Fruit fly (Drosophila melanogaster) whole organism, embryonic: ENCODE results near the gene CG1233.
A peak's percentile ranks its signal among the peaks of the same experiment; 100 is the strongest.

ENCODE experiments used
- Abd-B ChIP-seq: fragments of 200-800 bp; sonication (Bioruptor generic); optimal IDR thresholded peaks from 2 replicates; lab custom pipeline; 2018; ENCODE audit warnings: missing biosample characterization, mild to moderate bottlenecking, missing genetic modification characterization, moderate library complexity
- Antp ChIP-seq: fragments of 200-800 bp; sonication (Bioruptor generic); optimal IDR thresholded peaks from 3 replicates; lab custom pipeline; 2016; ENCODE audit warnings: missing biosample characterization, missing genetic modification characterization
- CG1024 ChIP-seq: fragments of 200-800 bp; sonication (Bioruptor generic); IDR thresholded peaks from 2 replicates; pipeline ENCODE4 v1.3.6; 2022; ENCODE audit warnings: missing biosample characterization, missing genetic modification characterization
- CG10431 ChIP-seq: fragments of 200-800 bp; sonication (Bioruptor generic); optimal IDR thresholded peaks from 3 replicates; lab custom pipeline; 2018; ENCODE audit warnings: missing biosample characterization, mild to moderate bottlenecking, missing genetic modification characterization
- CG11695 ChIP-seq: fragments of 200-800 bp; sonication (Bioruptor generic); IDR thresholded peaks from 3 replicates; pipeline ENCODE4 v1.3.6; 2022; ENCODE audit warnings: missing biosample characterization, missing genetic modification characterization
- CG11723 ChIP-seq: fragments of 200-800 bp; sonication (Bioruptor generic); optimal IDR thresholded peaks from 2 replicates; lab custom pipeline; 2017; ENCODE audit warnings: missing biosample characterization, mild to moderate bottlenecking, missing genetic modification characterization
- CG12219 ChIP-seq: fragments of 200-800 bp; sonication (Bioruptor generic); optimal IDR thresholded peaks from 3 replicates; lab custom pipeline; 2018; ENCODE audit warnings: missing biosample characterization, mild to moderate bottlenecking, missing genetic modification characterization
- CG1233 ChIP-seq: fragments of 200-800 bp; sonication (Bioruptor generic); optimal IDR thresholded peaks from 4 replicates; lab custom pipeline; 2018; ENCODE audit warnings: missing biosample characterization, mild to moderate bottlenecking, missing genetic modification characterization
- CG13894 ChIP-seq: fragments of 200-800 bp; sonication (Bioruptor generic); optimal IDR thresholded peaks from 3 replicates; lab custom pipeline; 2018; ENCODE audit warnings: missing biosample characterization, mild to moderate bottlenecking, missing genetic modification characterization, moderate library complexity
- CG1647 ChIP-seq: fragments of 200-800 bp; sonication (Bioruptor generic); optimal IDR thresholded peaks from 3 replicates; lab custom pipeline; 2016; ENCODE audit warnings: missing biosample characterization, missing genetic modification characterization
- CG16813 ChIP-seq: fragments of 200-800 bp; sonication (Bioruptor generic); IDR thresholded peaks from 3 replicates; pipeline ENCODE4 v1.3.6; 2022; ENCODE audit warnings: missing biosample characterization, missing genetic modification characterization; ENCODE audit not compliant: partially characterized antibody
- CG1832 ChIP-seq: fragments of 200-800 bp; sonication (Bioruptor generic); optimal IDR thresholded peaks from 2 replicates; lab custom pipeline; 2017; ENCODE audit warnings: missing biosample characterization, mild to moderate bottlenecking, missing genetic modification characterization, inconsistent platforms
- CG2875 ChIP-seq: fragments of 200-800 bp; sonication (Bioruptor generic); optimal IDR thresholded peaks from 2 replicates; lab custom pipeline; 2017; ENCODE audit warnings: missing biosample characterization, mild to moderate bottlenecking, missing genetic modification characterization, missing genetic modification reagents
- CG3847 ChIP-seq: fragments of 200-800 bp; sonication (Bioruptor generic); IDR thresholded peaks from 2 replicates; pipeline ENCODE4 v1.3.6; 2022; ENCODE audit warnings: missing biosample characterization, missing genetic modification characterization
- CG42726 ChIP-seq: fragments of 200-800 bp; sonication (Bioruptor generic); IDR thresholded peaks from 2 replicates; pipeline ENCODE4 v1.3.6; 2022; ENCODE audit warnings: missing biosample characterization, missing genetic modification characterization; ENCODE audit not compliant: partially characterized antibody
- CG43689 ChIP-seq: fragments of 200-800 bp; sonication (Bioruptor generic); IDR thresholded peaks from 2 replicates; pipeline ENCODE4 v1.3.6; 2022; ENCODE audit warnings: missing biosample characterization, missing genetic modification characterization
- CG6683 ChIP-seq: fragments of 200-800 bp; sonication (Bioruptor generic); optimal IDR thresholded peaks from 2 replicates; lab custom pipeline; 2017; ENCODE audit warnings: missing biosample characterization, mild to moderate bottlenecking, missing genetic modification characterization, missing genetic modification reagents
- CG7271 ChIP-seq: fragments of 200-800 bp; sonication (Bioruptor generic); optimal IDR thresholded peaks from 2 replicates; lab custom pipeline; 2018; ENCODE audit warnings: missing biosample characterization, mild to moderate bottlenecking, missing genetic modification characterization, moderate library complexity
- CG8089 ChIP-seq: fragments of 200-800 bp; sonication (Bioruptor generic); optimal IDR thresholded peaks from 3 replicates; lab custom pipeline; 2016; ENCODE audit warnings: missing biosample characterization, missing genetic modification characterization
- CG8359 ChIP-seq: fragments of 200-800 bp; sonication (Bioruptor generic); optimal IDR thresholded peaks from 2 replicates; lab custom pipeline; 2017; ENCODE audit warnings: missing biosample characterization, mild to moderate bottlenecking, missing genetic modification characterization, borderline replicate concordance
- CG9932 ChIP-seq: fragments of 200-800 bp; sonication (Bioruptor generic); IDR thresholded peaks from 2 replicates; pipeline ENCODE4 v1.3.6; 2022; ENCODE audit warnings: missing biosample characterization, missing genetic modification characterization
- Dad ChIP-seq: fragments of 200-800 bp; sonication (Bioruptor generic); optimal IDR thresholded peaks from 3 replicates; lab custom pipeline; 2016; ENCODE audit warnings: missing biosample characterization, missing genetic modification characterization
- Fer1 ChIP-seq: fragments of 200-800 bp; sonication (Bioruptor generic); optimal IDR thresholded peaks from 2 replicates; lab custom pipeline; 2017; ENCODE audit warnings: missing biosample characterization, mild to moderate bottlenecking, missing genetic modification characterization
- GATAe ChIP-seq: fragments of 200-800 bp; sonication (Bioruptor generic); conservative IDR thresholded peaks from 2 replicates; pipeline ENCODE4 v1.3.6; 2022; ENCODE audit warnings: missing biosample characterization, missing genetic modification characterization
- HmgD ChIP-seq: fragments of 200-800 bp; sonication (Bioruptor generic); optimal IDR thresholded peaks from 3 replicates; lab custom pipeline; 2016; ENCODE audit warnings: missing biosample characterization, missing genetic modification characterization
- Hr39 ChIP-seq: fragments of >200 bp; optimal IDR thresholded peaks from 2 replicates; lab custom pipeline; 2017
- Hr78 ChIP-seq, 2 experiments: fragments of 200-800 bp in 1 of 2; fragments of >200 bp in 1 of 2; sonication (Bioruptor generic) in 1 of 2; optimal IDR thresholded peaks; 2 replicates each; lab custom pipeline; 2017 to 2019; ENCODE audit warnings: missing biosample characterization in 2 of 2, missing genetic modification characterization in 2 of 2, mild to moderate bottlenecking in 1 of 2, moderate library complexity in 1 of 2
- Lpt ChIP-seq: fragments of >200 bp; optimal IDR thresholded peaks from 2 replicates; lab custom pipeline; 2018; ENCODE audit warnings: missing biosample characterization, missing genetic modification characterization
- Mad ChIP-seq: fragments of 200-800 bp; sonication (Bioruptor generic); optimal IDR thresholded peaks from 2 replicates; lab custom pipeline; 2016; ENCODE audit warnings: missing biosample characterization, missing genetic modification characterization
- NC2α ChIP-seq: fragments of 200-800 bp; sonication (Bioruptor generic); optimal IDR thresholded peaks from 2 replicates; lab custom pipeline; 2016; ENCODE audit warnings: missing biosample characterization, missing genetic modification characterization
- Rx ChIP-seq: fragments of 200-800 bp; sonication (Bioruptor generic); IDR thresholded peaks from 2 replicates; pipeline ENCODE4 v1.3.6; 2022; ENCODE audit warnings: missing biosample characterization, missing genetic modification characterization
- Side ChIP-seq: fragments of 200-800 bp; sonication (Bioruptor generic); optimal IDR thresholded peaks from 2 replicates; lab custom pipeline; 2016; ENCODE audit warnings: missing biosample characterization, missing genetic modification characterization
- al ChIP-seq: fragments of 200-800 bp; sonication (Bioruptor generic); IDR thresholded peaks from 2 replicates; pipeline ENCODE4 v1.3.6; 2022; ENCODE audit warnings: missing biosample characterization, missing genetic modification characterization
- bowl ChIP-seq: fragments of 200-800 bp; sonication (Bioruptor generic); IDR thresholded peaks from 2 replicates; pipeline ENCODE4 v1.3.6; 2022; ENCODE audit warnings: missing biosample characterization, missing genetic modification characterization
- br ChIP-seq: fragments of >200 bp; optimal IDR thresholded peaks from 2 replicates; lab custom pipeline; 2017
- cato ChIP-seq: fragments of 200-800 bp; sonication (Bioruptor generic); optimal IDR thresholded peaks from 2 replicates; lab custom pipeline; 2016; ENCODE audit warnings: missing biosample characterization, missing genetic modification characterization, borderline replicate concordance
- corto ChIP-seq: fragments of 200-800 bp; sonication (Bioruptor generic); optimal IDR thresholded peaks from 2 replicates; lab custom pipeline; 2016; ENCODE audit warnings: missing biosample characterization, mild to moderate bottlenecking, missing genetic modification characterization, moderate library complexity
- dati ChIP-seq: fragments of 200-800 bp; sonication (Bioruptor generic); IDR thresholded peaks from 2 replicates; pipeline ENCODE4 v1.3.6; 2022; ENCODE audit warnings: missing biosample characterization, missing genetic modification characterization
- disco-r ChIP-seq: fragments of 200-800 bp; sonication (Bioruptor generic); optimal IDR thresholded peaks from 2 replicates; lab custom pipeline; 2016; ENCODE audit warnings: missing biosample characterization, missing genetic modification characterization
- eyg ChIP-seq: fragments of 200-800 bp; sonication (Bioruptor generic); optimal IDR thresholded peaks from 3 replicates; lab custom pipeline; 2016; ENCODE audit warnings: missing biosample characterization, missing genetic modification characterization
- grau ChIP-seq: fragments of 200-800 bp; optimal IDR thresholded peaks from 3 replicates; lab custom pipeline; 2019; ENCODE audit warnings: missing biosample characterization, mild to moderate bottlenecking, missing genetic modification characterization, moderate library complexity
- gro ChIP-seq: fragments of 200-800 bp; sonication (Bioruptor generic); optimal IDR thresholded peaks from 2 replicates; lab custom pipeline; 2016; ENCODE audit warnings: missing biosample characterization, missing genetic modification characterization
- hth ChIP-seq: fragments of >200 bp; optimal IDR thresholded peaks from 2 replicates; lab custom pipeline; 2017; ENCODE audit warnings: inconsistent platforms
- lmd ChIP-seq: fragments of 200-800 bp; sonication (Bioruptor generic); IDR thresholded peaks from 2 replicates; pipeline ENCODE4 v1.3.6; 2022; ENCODE audit warnings: missing biosample characterization, missing genetic modification characterization
- run ChIP-seq: fragments of 200-800 bp; sonication (Bioruptor generic); optimal IDR thresholded peaks from 3 replicates; lab custom pipeline; 2018; ENCODE audit warnings: missing biosample characterization, mild to moderate bottlenecking, missing genetic modification characterization
- shn ChIP-seq: fragments of 200-800 bp; sonication (Bioruptor generic); optimal IDR thresholded peaks from 3 replicates; lab custom pipeline; 2016; ENCODE audit warnings: missing biosample characterization, missing genetic modification characterization
- slp2 ChIP-seq: fragments of 200-800 bp; sonication (Bioruptor generic); optimal IDR thresholded peaks from 2 replicates; lab custom pipeline; 2016; ENCODE audit warnings: missing biosample characterization, missing genetic modification characterization
- twi ChIP-seq: fragments of 200-800 bp; optimal IDR thresholded peaks from 2 replicates; lab custom pipeline; 2019; ENCODE audit warnings: missing biosample characterization, mild to moderate bottlenecking, missing genetic modification characterization, moderate library complexity
- vvl ChIP-seq: fragments of 200-800 bp; sonication (Bioruptor generic); IDR thresholded peaks from 2 replicates; pipeline ENCODE4 v1.3.6; 2022; ENCODE audit warnings: missing biosample characterization, missing genetic modification characterization
- zfh1 ChIP-seq: fragments of 200-800 bp; sonication (Bioruptor generic); IDR thresholded peaks from 3 replicates; pipeline ENCODE4 v1.3.6; 2022; ENCODE audit warnings: missing biosample characterization, missing genetic modification characterization

CG1233 gene

DNA sequence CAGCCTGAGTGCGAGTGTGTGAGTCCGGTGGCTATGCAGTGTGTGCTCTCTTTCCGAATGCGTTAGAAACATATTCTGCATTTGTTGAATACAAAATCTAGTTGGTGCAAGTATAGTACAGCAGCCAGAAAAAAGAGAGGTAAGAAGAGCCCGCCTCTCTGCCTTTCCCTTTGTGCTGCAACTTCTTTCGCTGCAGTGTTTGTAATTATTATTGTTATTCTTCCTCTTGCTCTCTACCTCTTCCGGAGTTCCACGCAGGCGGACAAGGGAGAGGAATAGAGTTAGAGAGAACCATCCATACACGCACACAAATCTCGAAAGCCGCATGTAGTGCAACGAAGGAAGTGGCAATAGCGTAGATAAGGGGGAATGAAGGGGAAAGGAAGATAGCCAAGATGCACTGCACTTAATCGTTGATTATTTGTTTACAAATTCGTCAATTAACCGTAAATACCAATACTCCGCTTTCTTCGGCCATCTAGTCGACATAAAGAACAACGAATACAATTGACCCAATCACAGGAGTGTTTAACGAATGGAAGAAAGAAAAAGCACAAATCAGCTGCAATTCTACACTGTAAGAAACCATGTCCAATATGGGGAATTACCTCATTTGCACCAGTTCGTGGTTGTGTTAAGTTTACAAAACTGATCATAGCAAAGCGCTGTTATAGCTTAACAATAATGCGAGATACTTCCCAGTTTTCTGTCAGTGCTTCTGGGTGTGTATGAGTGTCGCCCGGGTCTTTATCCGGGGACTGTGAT is 13.4 kb upstream of the CG1233 start (continued):
- TF ChIP-seq Fer1 (GFP tag; lab: Kevin White, UChicago) (no peak), cato (GFP tag; lab: Kevin White, UChicago) (peak; percentile 58), CG11723 (GFP tag; lab: Kevin White, UChicago) (peak; percentile 60), zfh1 (GFP tag; lab: Robert Waterston, UW) (peak; percentile 92), Dad (no peak), br (lab: Kevin White, UChicago) (no peak), eyg (GFP tag; lab: Kevin White, UChicago) (peak; percentile 54), Lpt (GFP tag; lab: Kevin White, UChicago) (no peak), CG9932 (GFP tag; lab: Robert Waterston, UW) (peak; percentile 6; the same call in 1 of the 2 replicates), lmd (peak; percentile 69), CG1647 (GFP tag; lab: Kevin White, UChicago) (peak; percentile 53), Side (GFP tag; lab: Kevin White, UChicago) (peak; percentile 69), hth (lab: Kevin White, UChicago) (no peak), twi (tag; lab: Kevin White, UChicago) (peak; percentile 29), dati (GFP tag; lab: Robert Waterston, UW) (peak; percentile 73), GATAe (GFP tag; lab: Robert Waterston, UW) (no peak), CG1832 (GFP tag; lab: Kevin White, UChicago) (no peak), Hr39 (lab: Kevin White, UChicago) (no peak), gro (GFP tag; lab: Kevin White, UChicago) (no peak), grau (tag; lab: Kevin White, UChicago) (peak; percentile 60), HmgD (peak; percentile 41), CG1233 (GFP tag; lab: Kevin White, UChicago) (peak; percentile 67), CG12219 (GFP tag; lab: Kevin White, UChicago) (peak; percentile 71), CG43689 (GFP tag; lab: Robert Waterston, UW) (0 out of 2 replicates have a peak, but pooled peaks have one; percentile 43), run (tag; lab: Kevin White, UChicago) (no peak), shn (GFP tag; lab: Kevin White, UChicago) (peak; percentile 77), vvl (GFP tag; lab: Robert Waterston, UW) (peak; percentile 86), bowl (GFP tag; lab: Robert Waterston, UW) (no peak), CG11695 (GFP tag; lab: Robert Waterston, UW) (peak; percentile 33; the same call in 1 of the 3 replicates), CG8359 (GFP tag; lab: Kevin White, UChicago) (peak; percentile 54), CG7271 (tag; lab: Kevin White, UChicago) (no peak), slp2 (GFP tag; lab: Kevin White, UChicago) (peak; percentile 49), Antp (GFP tag; lab: Kevin White, UChicago) (peak; percentile 84), CG3847 (GFP tag; lab: Robert Waterston, UW) (0 out of 2 replicates have a peak, but pooled peaks have one; percentile 35), CG8089 (GFP tag; lab: Kevin White, UChicago) (peak; percentile 73), CG42726 (GFP tag; lab: Robert Waterston, UW) (no peak), al (GFP tag; lab: Robert Waterston, UW) (0 out of 2 replicates have a peak, but pooled peaks have one; percentile 4), CG13894 (tag; lab: Kevin White, UChicago) (no peak), CG6683 (GFP tag; lab: Kevin White, UChicago) (peak; percentile 40), CG10431 (GFP tag; lab: Kevin White, UChicago) (peak; percentile 74), CG16813 (GFP tag; lab: Robert Waterston, UW) (no peak), disco-r (GFP tag; lab: Kevin White, UChicago) (peak; percentile 42), NC2α (GFP tag; lab: Kevin White, UChicago) (no peak), corto (no peak), CG2875 (GFP tag; lab: Kevin White, UChicago) (peak; percentile 61), Abd-B (peak; percentile 67), Mad (GFP tag; lab: Kevin White, UChicago) (peak; percentile 71), Rx (GFP tag; lab: Robert Waterston, UW) (peak; percentile 71), CG1024 (GFP tag; lab: Robert Waterston, UW) (peak; percentile 80), Hr78 (GFP tag; optimal IDR thresholded peaks at IDR 0.05; lab: Kevin White, UChicago) (peak in 1 of 2 experiments; percentile 80)
